Fruit fly (Drosophila melanogaster) whole organism, wandering third instar larva: ENCODE measurements around the gene CG32032.

Experiments
- Abd-B ChIP-seq: fragments of >200 bp; optimal IDR thresholded peaks from 2 replicates; lab custom pipeline; 2017; ENCODE audit warnings: missing biosample characterization, missing genetic modification characterization
- CG9705 ChIP-seq: fragments of 200-800 bp; sonication (Bioruptor generic); optimal IDR thresholded peaks from 2 replicates; lab custom pipeline; 2018; ENCODE audit warnings: missing biosample characterization, mild to moderate bottlenecking, missing genetic modification characterization
- Dfd ChIP-seq: fragments of >200 bp; optimal IDR thresholded peaks from 2 replicates; lab custom pipeline; 2017; ENCODE audit warnings: missing biosample characterization, missing genetic modification characterization
- fru ChIP-seq: fragments of 200-800 bp; sonication (Bioruptor generic); optimal IDR thresholded peaks from 3 replicates; lab custom pipeline; 2016; ENCODE audit warnings: missing biosample characterization, mild to moderate bottlenecking, missing genetic modification characterization
- h ChIP-seq: fragments of 200-800 bp; sonication (Bioruptor generic); optimal IDR thresholded peaks from 3 replicates; lab custom pipeline; 2016; ENCODE audit warnings: missing biosample characterization, mild to moderate bottlenecking, missing genetic modification characterization
- lola ChIP-seq: fragments of >200 bp; optimal IDR thresholded peaks from 2 replicates; lab custom pipeline; 2017; ENCODE audit warnings: missing biosample characterization, missing genetic modification characterization
- psq ChIP-seq: fragments of 200-800 bp; sonication (Bioruptor generic); optimal IDR thresholded peaks from 3 replicates; lab custom pipeline; 2017; ENCODE audit warnings: missing biosample characterization, mild to moderate bottlenecking, missing genetic modification characterization, moderate library complexity
- sv ChIP-seq: fragments of 200-800 bp; sonication (Bioruptor generic); optimal IDR thresholded peaks from 3 replicates; lab custom pipeline; 2016; ENCODE audit warnings: missing biosample characterization, missing genetic modification characterization

- no peak for TF ChIP-seq lola (GFP tag; lab: Kevin White, UChicago)
- peak; percentile 93 for TF ChIP-seq Dfd (GFP tag; lab: Kevin White, UChicago)
- TF ChIP-seq CG9705: no peak
- TF ChIP-seq h (GFP tag; lab: Kevin White, UChicago): no peak
- no peak for TF ChIP-seq sv (GFP tag; lab: Kevin White, UChicago)
- no peak for TF ChIP-seq fru
- TF ChIP-seq psq (GFP tag; lab: Kevin White, UChicago): no peak
- TF ChIP-seq Abd-B (GFP tag; lab: Kevin White, UChicago): no peak
Observed at dm6 chr3L:9044896-9045295, 48.0 kb upstream of the CG32032 start.
